Worm (Caenorhabditis elegans) whole organism, L2 larva: Measurements from ENCODE around the gene sru-37.

Experiments used
- R02D3.7 ChIP-seq: fragments of 150-350 bp; optimal IDR thresholded peaks from 2 replicates; lab custom pipeline; 2014; ENCODE audit warnings: missing biosample characterization, missing genetic modification characterization
- aly-2 ChIP-seq: fragments of 150-350 bp; optimal IDR thresholded peaks from 2 replicates; lab custom pipeline; 2014; ENCODE audit warnings: missing biosample characterization, missing genetic modification characterization
- lin-39 ChIP-seq: fragments of 150-350 bp; optimal IDR thresholded peaks from 2 replicates; lab custom pipeline; 2014; ENCODE audit warnings: missing biosample characterization, missing genetic modification reagents, missing genetic modification characterization
- mbf-1 ChIP-seq: sonication (generic microtip); optimal IDR thresholded peaks from 2 replicates; lab custom pipeline; 2017; ENCODE audit warnings: missing biosample characterization, missing genetic modification characterization
- mdl-1 ChIP-seq, 2 experiments: fragments of 150-350 bp in 1 of 2; sonication (generic microtip) in 1 of 2; optimal IDR thresholded peaks; 2 replicates each; lab custom pipeline; 2017; ENCODE audit warnings: missing biosample characterization in 2 of 2, missing genetic modification characterization in 2 of 2
- nhr-11 ChIP-seq: fragments of 150-350 bp; optimal IDR thresholded peaks from 2 replicates; lab custom pipeline; 2014; ENCODE audit warnings: missing biosample characterization, missing genetic modification characterization
- nhr-77 ChIP-seq: fragments of 150-350 bp; optimal IDR thresholded peaks from 2 replicates; lab custom pipeline; 2014; ENCODE audit warnings: missing biosample characterization, missing genetic modification characterization
- unc-62 ChIP-seq: fragments of 150-350 bp; optimal IDR thresholded peaks from 2 replicates; lab custom pipeline; 2014; ENCODE audit warnings: missing biosample characterization, missing genetic modification reagents, missing genetic modification characterization

DNA sequence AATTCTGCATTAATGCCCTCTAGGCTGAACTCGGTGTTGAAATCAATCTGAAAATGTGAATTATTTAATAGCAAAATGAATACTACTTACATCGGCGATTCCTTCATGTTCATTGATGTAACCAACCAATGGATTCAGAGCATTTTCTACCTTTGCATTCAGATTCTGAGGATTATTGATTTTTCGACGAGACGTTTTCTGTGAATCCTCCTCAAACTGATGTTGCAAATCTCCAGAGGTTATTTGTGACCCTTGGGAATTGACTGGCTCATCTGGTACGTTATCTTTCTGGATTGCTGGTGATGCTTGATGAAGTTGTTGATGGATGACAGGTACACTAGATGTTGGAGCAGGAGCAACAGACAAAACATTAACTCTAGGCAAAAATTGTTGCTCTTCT is 23.2 kb upstream of the sru-37 start:
- TF ChIP-seq nhr-77 (tag; lab: Kevin White, UChicago) (no peak), nhr-11 (tag; lab: Kevin White, UChicago) (no peak), unc-62 (GFP tag; lab: Kevin White, UChicago) (no peak), lin-39 (tag; lab: Kevin White, UChicago) (no peak), mbf-1 (no peak), R02D3.7 (tag; lab: Kevin White, UChicago) (no peak), mdl-1 (tag; optimal IDR thresholded peaks at IDR 0.05; lab: Kevin White, UChicago) (no peak), aly-2 (no peak)
